Worm (Caenorhabditis elegans) whole organism, mixed stage, embryonic: ENCODE data around the gene mboa-1.

Experiments
- M03D4.4 ChIP-seq: sonication (generic microtip); optimal IDR thresholded peaks from 2 replicates; lab custom pipeline; 2017; ENCODE audit warnings: mild to moderate bottlenecking, missing genetic modification characterization, missing compliant biosample characterization
- bed-3 ChIP-seq: fragments of 200-800 bp; sonication (Bioruptor generic); optimal IDR thresholded peaks from 3 replicates; lab custom pipeline; 2018; ENCODE audit warnings: mild to moderate bottlenecking, missing genetic modification characterization, moderate library complexity, missing compliant biosample characterization
- blmp-1 ChIP-seq: fragments of 150-350 bp; optimal IDR thresholded peaks from 2 replicates; lab custom pipeline; 2014; ENCODE audit warnings: missing biosample characterization, missing genetic modification characterization
- ceh-83 ChIP-seq: fragments of 200-800 bp; sonication (Bioruptor generic); optimal IDR thresholded peaks from 2 replicates; lab custom pipeline; 2018; ENCODE audit warnings: mild to moderate bottlenecking, missing genetic modification characterization, missing compliant biosample characterization
- ces-1 ChIP-seq: fragments of 150-350 bp; optimal IDR thresholded peaks from 2 replicates; lab custom pipeline; 2014; ENCODE audit warnings: missing biosample characterization, missing genetic modification reagents, missing genetic modification characterization
- cnd-1 ChIP-seq: fragments of 200-800 bp; sonication (Bioruptor generic); optimal IDR thresholded peaks from 2 replicates; lab custom pipeline; 2018; ENCODE audit warnings: mild to moderate bottlenecking, missing genetic modification characterization, missing compliant biosample characterization
- drap-1 ChIP-seq: fragments of 200-800 bp; sonication (Bioruptor generic); optimal IDR thresholded peaks from 3 replicates; lab custom pipeline; 2018; ENCODE audit warnings: mild to moderate bottlenecking, missing genetic modification characterization, missing compliant biosample characterization
- elt-3 ChIP-seq: fragments of 150-350 bp; optimal IDR thresholded peaks from 2 replicates; lab custom pipeline; 2014; ENCODE audit warnings: missing biosample characterization, missing genetic modification characterization
- flh-1 ChIP-seq: fragments of 200-800 bp; sonication (Bioruptor generic); optimal IDR thresholded peaks from 2 replicates; lab custom pipeline; 2018; ENCODE audit warnings: mild to moderate bottlenecking, missing genetic modification characterization, moderate library complexity, missing compliant biosample characterization
- ham-2 ChIP-seq: fragments of 200-800 bp; sonication (Bioruptor generic); optimal IDR thresholded peaks from 2 replicates; lab custom pipeline; 2018; ENCODE audit warnings: mild to moderate bottlenecking, missing genetic modification characterization, missing compliant biosample characterization
- hlh-1 ChIP-seq: fragments of 150-350 bp; optimal IDR thresholded peaks from 2 replicates; lab custom pipeline; 2014; ENCODE audit warnings: missing biosample characterization, missing genetic modification reagents, missing genetic modification characterization
- lin-13 ChIP-seq: fragments of 150-350 bp; optimal IDR thresholded peaks from 2 replicates; lab custom pipeline; 2014; ENCODE audit warnings: missing biosample characterization, missing genetic modification characterization
- lin-32 ChIP-seq: fragments of 200-800 bp; sonication (Bioruptor generic); optimal IDR thresholded peaks from 2 replicates; lab custom pipeline; 2018; ENCODE audit warnings: mild to moderate bottlenecking, missing genetic modification characterization, missing compliant biosample characterization
- lsy-2 ChIP-seq: fragments of 150-350 bp; optimal IDR thresholded peaks from 2 replicates; lab custom pipeline; 2014; ENCODE audit warnings: missing biosample characterization, missing genetic modification characterization
- mab-5 ChIP-seq: fragments of 150-350 bp; optimal IDR thresholded peaks from 2 replicates; lab custom pipeline; 2014; ENCODE audit warnings: missing biosample characterization, missing genetic modification characterization
- mep-1 ChIP-seq: fragments of 150-350 bp; optimal IDR thresholded peaks from 2 replicates; lab custom pipeline; 2017; ENCODE audit warnings: missing biosample characterization, missing genetic modification reagents, missing genetic modification characterization, inconsistent platforms
- mls-2 ChIP-seq: sonication (generic microtip); optimal IDR thresholded peaks from 2 replicates; lab custom pipeline; 2016; ENCODE audit warnings: mild to moderate bottlenecking, missing genetic modification characterization, moderate library complexity, missing compliant biosample characterization
- nhr-12 ChIP-seq: fragments of 150-350 bp; optimal IDR thresholded peaks from 2 replicates; lab custom pipeline; 2014; ENCODE audit warnings: missing biosample characterization, missing genetic modification characterization
- nhr-2 ChIP-seq: fragments of 150-350 bp; optimal IDR thresholded peaks from 2 replicates; lab custom pipeline; 2014; ENCODE audit warnings: missing biosample characterization, missing genetic modification characterization
- nhr-237 ChIP-seq: fragments of 150-350 bp; optimal IDR thresholded peaks from 2 replicates; lab custom pipeline; 2014; ENCODE audit warnings: missing biosample characterization, missing genetic modification characterization
- nhr-28 ChIP-seq: fragments of 150-350 bp; optimal IDR thresholded peaks from 2 replicates; lab custom pipeline; 2014; ENCODE audit warnings: missing biosample characterization, missing genetic modification characterization
- pha-4 ChIP-seq: fragments of 150-350 bp; optimal IDR thresholded peaks from 2 replicates; lab custom pipeline; 2018; ENCODE audit warnings: missing biosample characterization, missing genetic modification reagents, missing genetic modification characterization
- sem-2 ChIP-seq: fragments of 200-800 bp; sonication (Bioruptor generic); optimal IDR thresholded peaks from 2 replicates; lab custom pipeline; 2018; ENCODE audit warnings: mild to moderate bottlenecking, missing genetic modification characterization, missing compliant biosample characterization
- sptf-1 ChIP-seq: sonication (generic microtip); optimal IDR thresholded peaks from 2 replicates; lab custom pipeline; 2017; ENCODE audit warnings: mild to moderate bottlenecking, missing genetic modification characterization, moderate library complexity, missing compliant biosample characterization
- unc-120 ChIP-seq: sonication (generic microtip); optimal IDR thresholded peaks from 2 replicates; lab custom pipeline; 2017; ENCODE audit warnings: missing genetic modification characterization, missing compliant biosample characterization; ENCODE audit not compliant: poor library complexity, severe bottlenecking
- unc-39 ChIP-seq: fragments of 150-350 bp; optimal IDR thresholded peaks from 2 replicates; lab custom pipeline; 2014; ENCODE audit warnings: missing biosample characterization, missing genetic modification characterization
- unc-62 ChIP-seq: fragments of 150-350 bp; optimal IDR thresholded peaks from 2 replicates; lab custom pipeline; 2014; ENCODE audit warnings: missing biosample characterization, missing genetic modification reagents, missing genetic modification characterization
- zip-8 ChIP-seq: fragments of 150-350 bp; optimal IDR thresholded peaks from 2 replicates; lab custom pipeline; 2014; ENCODE audit warnings: missing biosample characterization, missing genetic modification characterization
- ztf-11 ChIP-seq: fragments of 150-350 bp; optimal IDR thresholded peaks from 2 replicates; lab custom pipeline; 2014; ENCODE audit warnings: missing biosample characterization, missing genetic modification characterization

Gene mboa-1

ce11 chrX:16028980-16029379 lies 1.6 kb upstream of the mboa-1 start:
- peak; percentile 61 for TF ChIP-seq ham-2 (GFP tag; lab: Kevin White, UChicago)
- TF ChIP-seq nhr-12 (tag; lab: Kevin White, UChicago), result no peak

- TF ChIP-seq mep-1 (tag; lab: Kevin White, UChicago) (no peak), ceh-83 (no peak)
Measured at ce11 chrX:16039173-16039572, 8.6 kb downstream of the mboa-1 start.

- no peak for TF ChIP-seq pha-4 (tag; lab: Kevin White, UChicago)
- no peak for TF ChIP-seq lin-13 (tag; lab: Kevin White, UChicago)
- peak; percentile 27 for TF ChIP-seq cnd-1 (tag; lab: Kevin White, UChicago)
- peak; percentile 74 for TF ChIP-seq sptf-1 (tag; lab: Kevin White, UChicago)
- TF ChIP-seq lin-32 (GFP tag; lab: Kevin White, UChicago), result no peak
- TF ChIP-seq unc-62, result no peak
- TF ChIP-seq mep-1 (tag; lab: Kevin White, UChicago), result peak; percentile 12
- TF ChIP-seq sem-2 (GFP tag; lab: Kevin White, UChicago), result no peak
- no peak for TF ChIP-seq drap-1
- no peak for TF ChIP-seq bed-3 (GFP tag; lab: Kevin White, UChicago)
- no peak for TF ChIP-seq mab-5
- TF ChIP-seq mls-2 (tag; lab: Kevin White, UChicago), result peak; percentile 64
- peak; percentile 64 for TF ChIP-seq M03D4.4
- no peak for TF ChIP-seq zip-8
- peak; percentile 60 for TF ChIP-seq hlh-1 (tag; lab: Kevin White, UChicago)
- no peak for TF ChIP-seq nhr-12 (tag; lab: Kevin White, UChicago)
- TF ChIP-seq ham-2 (GFP tag; lab: Kevin White, UChicago), result peak; percentile 20
- TF ChIP-seq nhr-237 (tag; lab: Kevin White, UChicago), result no peak
- TF ChIP-seq lsy-2 (tag; lab: Kevin White, UChicago), result no peak
- peak; percentile 14 for TF ChIP-seq unc-120
- TF ChIP-seq nhr-2, result no peak
- no peak for TF ChIP-seq ceh-83
- no peak for TF ChIP-seq flh-1 (GFP tag; lab: Kevin White, UChicago)
- no peak for TF ChIP-seq blmp-1
- TF ChIP-seq elt-3 (tag; lab: Kevin White, UChicago), result no peak
- peak; percentile 85 for TF ChIP-seq ces-1 (GFP tag; lab: Kevin White, UChicago)
- no peak for TF ChIP-seq nhr-28 (tag; lab: Kevin White, UChicago)
Measured at ce11 chrX:16040207-16040716, 9.7 kb downstream of the mboa-1 start, which contains the start of gene B0395.3. Gene B0395.3 (minus strand): TSS chrX:16040257.

ce11 chrX:16041808-16042207 lies 11.2 kb downstream of the mboa-1 start:
- TF ChIP-seq nhr-12 (tag; lab: Kevin White, UChicago) (no peak), drap-1 (no peak), ces-1 (GFP tag; lab: Kevin White, UChicago) (no peak)

- TF ChIP-seq sem-2 (GFP tag; lab: Kevin White, UChicago) (no peak), lin-32 (GFP tag; lab: Kevin White, UChicago) (no peak), mep-1 (tag; lab: Kevin White, UChicago) (no peak), elt-3 (tag; lab: Kevin White, UChicago) (no peak), hlh-1 (tag; lab: Kevin White, UChicago) (no peak), ztf-11 (tag; lab: Kevin White, UChicago) (no peak), lin-13 (tag; lab: Kevin White, UChicago) (no peak), nhr-237 (tag; lab: Kevin White, UChicago) (no peak), blmp-1 (no peak), bed-3 (GFP tag; lab: Kevin White, UChicago) (no peak), flh-1 (GFP tag; lab: Kevin White, UChicago) (no peak), ces-1 (GFP tag; lab: Kevin White, UChicago) (no peak), nhr-2 (no peak), unc-39 (no peak), nhr-12 (tag; lab: Kevin White, UChicago) (no peak), unc-62 (no peak), mab-5 (no peak)
- TF ChIP-seq, all 35 proteins: peak for 0
Measured at ce11 chrX:16042480-16042879, 11.9 kb downstream of the mboa-1 start.

- peak; percentile 28 for TF ChIP-seq ces-1 (GFP tag; lab: Kevin White, UChicago)
- TF ChIP-seq hlh-1 (tag; lab: Kevin White, UChicago), result peak; percentile 72
- no peak for TF ChIP-seq drap-1
Measured at ce11 chrX:16044325-16044724, 13.7 kb downstream of the mboa-1 start.
